Worm (Caenorhabditis elegans) whole organism, L4/young adult: ENCODE measurements around the gene mam-4.

Experiments
- W03F9.2 ChIP-seq: fragments of 150-350 bp; optimal IDR thresholded peaks from 2 replicates; lab custom pipeline; 2014; ENCODE audit warnings: missing biosample characterization, missing genetic modification characterization
- dao-5 ChIP-seq: sonication (generic microtip); optimal IDR thresholded peaks from 2 replicates; lab custom pipeline; 2016; ENCODE audit warnings: missing genotype, missing genetic modification characterization, moderate library complexity, missing compliant biosample characterization
- him-1 ChIP-seq: sonication (generic microtip); optimal IDR thresholded peaks from 2 replicates; lab custom pipeline; 2016; ENCODE audit warnings: missing genotype, missing genetic modification reagents, missing genetic modification characterization, missing compliant biosample characterization

ce11 chrV:11204452-11204851 is 43.5 kb upstream of the mam-4 start:
- TF ChIP-seq him-1 (tag; lab: Kevin White, UChicago) (no peak), dao-5 (tag; lab: Kevin White, UChicago) (no peak), W03F9.2 (tag; lab: Kevin White, UChicago) (no peak)
